Fruit fly (Drosophila melanogaster): ENCODE results near the gene spn-D.

- no peak for TF ChIP-seq MTF-1 (GFP tag; optimal IDR thresholded peaks at IDR 0.05; ENCODE audit: borderline replicate concordance)
- TF ChIP-seq CG9609 (GFP tag; optimal IDR thresholded peaks at IDR 0.05), result no peak
- TF ChIP-seq CG8281 (tag; optimal IDR thresholded peaks at IDR 0.05), result no peak
- no peak for TF ChIP-seq CG2889 (GFP tag; IDR thresholded peaks at IDR 0.05)
- no peak for TF ChIP-seq CG7556 (GFP tag; optimal IDR thresholded peaks at IDR 0.05)
- no peak for TF ChIP-seq ara (GFP tag; IDR thresholded peaks at IDR 0.05)
- TF ChIP-seq CG15696 (tag; optimal IDR thresholded peaks at IDR 0.05), result no peak
- TF ChIP-seq disco-r (GFP tag; optimal IDR thresholded peaks at IDR 0.05), result no peak
- no peak for TF ChIP-seq dmrt99B (tag; optimal IDR thresholded peaks at IDR 0.05)
- no peak for TF ChIP-seq ash1 (GFP tag; optimal IDR thresholded peaks at IDR 0.05)
- TF ChIP-seq oc (tag; optimal IDR thresholded peaks at IDR 0.05), result no peak
- TF ChIP-seq sug (tag; optimal IDR thresholded peaks at IDR 0.05), result no peak
These were observed 1.8 kb downstream of the spn-D start for dm6 chr3R:27167350-27167749.

All from whole organism, embryonic.